Fruit fly (Drosophila melanogaster) Kc167 (cell line): Measurements from ENCODE around the gene dlt.

ENCODE experiments used
- Myc ChIP-seq: fragments of >200 bp; optimal IDR thresholded peaks from 2 replicates; lab custom pipeline; 2017; ENCODE audit warnings: missing external identifiers
- h ChIP-seq: fragments of >200 bp; optimal IDR thresholded peaks from 3 replicates; lab custom pipeline; 2018; ENCODE audit warnings: missing external identifiers
- psq ChIP-seq: fragments of >200 bp; optimal IDR thresholded peaks from 2 replicates; lab custom pipeline; 2017; ENCODE audit warnings: missing external identifiers

DNA sequence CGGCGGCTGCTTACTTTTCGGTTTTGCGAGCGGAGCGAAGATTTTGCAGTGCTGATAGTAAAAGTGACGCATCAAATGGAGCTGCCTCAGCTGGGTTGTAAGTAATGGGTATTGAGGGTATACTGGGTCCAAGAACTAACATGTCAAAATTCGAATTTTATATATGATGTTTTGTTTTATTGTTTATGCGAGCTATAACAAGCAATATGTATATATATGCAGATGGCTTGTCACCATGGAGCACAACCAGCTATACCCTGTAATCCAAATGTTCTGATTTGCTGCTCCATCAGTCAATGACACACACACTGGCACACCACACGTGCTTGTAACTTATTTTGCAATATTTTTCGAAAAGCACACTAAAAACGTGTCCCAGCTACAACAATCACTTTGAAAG, 34.4 kb upstream of the dlt start:
- no peak for TF ChIP-seq psq (lab: Kevin White, UChicago)
- no peak for TF ChIP-seq h (lab: Kevin White, UChicago)
- TF ChIP-seq Myc (lab: Kevin White, UChicago): no peak
